Fruit fly (Drosophila melanogaster) whole organism, embryonic: ENCODE data around the gene Mst36Fb.
A peak's percentile ranks its signal among the peaks of the same experiment; 100 is the strongest.

Experiments
- ATbp ChIP-seq: fragments of 200-800 bp; sonication (Bioruptor generic); optimal IDR thresholded peaks from 2 replicates; lab custom pipeline; 2017; ENCODE audit warnings: missing biosample characterization, mild to moderate bottlenecking, missing genetic modification characterization, missing genetic modification reagents
- Abd-B ChIP-seq: fragments of 200-800 bp; sonication (Bioruptor generic); optimal IDR thresholded peaks from 2 replicates; lab custom pipeline; 2018; ENCODE audit warnings: missing biosample characterization, mild to moderate bottlenecking, missing genetic modification characterization, moderate library complexity
- Adf1 ChIP-seq: fragments of 200-800 bp; sonication (Bioruptor generic); IDR thresholded peaks from 2 replicates; pipeline ENCODE4 v1.3.6; 2022; ENCODE audit warnings: missing biosample characterization, missing genetic modification characterization
- Asciz ChIP-seq: fragments of 200-800 bp; sonication (Bioruptor generic); optimal IDR thresholded peaks from 2 replicates; lab custom pipeline; 2017; ENCODE audit warnings: missing biosample characterization, mild to moderate bottlenecking, missing genetic modification characterization, missing genetic modification reagents
- CG10565 ChIP-seq: fragments of 200-800 bp; sonication (Bioruptor generic); optimal IDR thresholded peaks from 3 replicates; lab custom pipeline; 2016; ENCODE audit warnings: missing biosample characterization, mild to moderate bottlenecking, missing genetic modification characterization
- CG11456 ChIP-seq: fragments of 200-800 bp; sonication (Bioruptor generic); IDR thresholded peaks from 3 replicates; pipeline ENCODE4 v1.3.6; 2022; ENCODE audit warnings: missing biosample characterization, missing genetic modification characterization
- CG12236 ChIP-seq: fragments of 200-800 bp; sonication (Bioruptor generic); optimal IDR thresholded peaks from 2 replicates; lab custom pipeline; 2016; ENCODE audit warnings: missing biosample characterization, missing genetic modification characterization
- CG12659 ChIP-seq: fragments of 200-800 bp; sonication (Bioruptor generic); optimal IDR thresholded peaks from 3 replicates; lab custom pipeline; 2017; ENCODE audit warnings: mild to moderate bottlenecking, missing biosample characterization, missing genetic modification reagents, missing genetic modification characterization
- CG13296 ChIP-seq: fragments of 200-800 bp; sonication (Bioruptor generic); optimal IDR thresholded peaks from 3 replicates; lab custom pipeline; 2018; ENCODE audit warnings: missing biosample characterization, mild to moderate bottlenecking, missing genetic modification characterization
- CG14441 ChIP-seq: fragments of 200-800 bp; sonication (Bioruptor generic); IDR thresholded peaks from 2 replicates; pipeline ENCODE4 v1.3.6; 2022; ENCODE audit warnings: missing biosample characterization, missing genetic modification characterization
- CG15601 ChIP-seq: fragments of 200-800 bp; sonication (Bioruptor generic); optimal IDR thresholded peaks from 3 replicates; lab custom pipeline; 2019; ENCODE audit warnings: missing biosample characterization, mild to moderate bottlenecking, missing genetic modification characterization, moderate library complexity
- CG1792 ChIP-seq: fragments of 200-800 bp; sonication (Bioruptor generic); optimal IDR thresholded peaks from 2 replicates; lab custom pipeline; 2016; ENCODE audit warnings: missing biosample characterization, missing genetic modification characterization
- CG33213 ChIP-seq: fragments of 200-800 bp; sonication (Bioruptor generic); optimal IDR thresholded peaks from 3 replicates; lab custom pipeline; 2016; ENCODE audit warnings: missing biosample characterization, missing genetic modification characterization
- CG4360 ChIP-seq: fragments of 200-800 bp; sonication (Bioruptor generic); IDR thresholded peaks from 2 replicates; pipeline ENCODE4 v1.3.6; 2022; ENCODE audit warnings: missing biosample characterization, missing genetic modification characterization
- CG5245 ChIP-seq: fragments of 200-800 bp; sonication (Bioruptor generic); optimal IDR thresholded peaks from 3 replicates; lab custom pipeline; 2016; ENCODE audit warnings: missing biosample characterization, missing genetic modification characterization
- CG6254 ChIP-seq: fragments of 200-800 bp; sonication (Bioruptor generic); optimal IDR thresholded peaks from 3 replicates; lab custom pipeline; 2017; ENCODE audit warnings: mild to moderate bottlenecking, missing biosample characterization, missing genetic modification reagents, missing genetic modification characterization
- CG9817 ChIP-seq: fragments of 200-800 bp; sonication (Bioruptor generic); optimal IDR thresholded peaks from 2 replicates; lab custom pipeline; 2018; ENCODE audit warnings: missing biosample characterization, mild to moderate bottlenecking, missing genetic modification characterization, moderate library complexity
- Ets65A ChIP-seq: fragments of 200-800 bp; sonication (Bioruptor generic); peaks from one replicate; lab custom pipeline; 2016; ENCODE audit warnings: missing biosample characterization, missing genetic modification characterization
- Fer1 ChIP-seq: fragments of 200-800 bp; sonication (Bioruptor generic); optimal IDR thresholded peaks from 2 replicates; lab custom pipeline; 2017; ENCODE audit warnings: missing biosample characterization, mild to moderate bottlenecking, missing genetic modification characterization
- Hand ChIP-seq: fragments of 200-800 bp; sonication (Bioruptor generic); optimal IDR thresholded peaks from 2 replicates; lab custom pipeline; 2017; ENCODE audit warnings: mild to moderate bottlenecking, missing biosample characterization, missing genetic modification reagents, missing genetic modification characterization
- Hr39 ChIP-seq: fragments of >200 bp; optimal IDR thresholded peaks from 2 replicates; lab custom pipeline; 2017
- Kr ChIP-seq: fragments of 200-800 bp; sonication (Bioruptor generic); optimal IDR thresholded peaks from 2 replicates; lab custom pipeline; 2017; ENCODE audit warnings: missing biosample characterization, mild to moderate bottlenecking, missing genetic modification characterization
- Lpt ChIP-seq: fragments of >200 bp; optimal IDR thresholded peaks from 2 replicates; lab custom pipeline; 2018; ENCODE audit warnings: missing biosample characterization, missing genetic modification characterization
- Med ChIP-seq: fragments of 200-800 bp; sonication (Bioruptor generic); peaks from one replicate; lab custom pipeline; 2016; ENCODE audit warnings: missing biosample characterization, missing genetic modification characterization, mild to moderate bottlenecking, inconsistent platforms, moderate library complexity
- Mes4 ChIP-seq: fragments of 200-800 bp; sonication (Bioruptor generic); optimal IDR thresholded peaks from 2 replicates; lab custom pipeline; 2016; ENCODE audit warnings: missing biosample characterization, missing genetic modification characterization
- NfI ChIP-seq: fragments of 200-800 bp; sonication (Bioruptor generic); optimal IDR thresholded peaks from 3 replicates; lab custom pipeline; 2018; ENCODE audit warnings: missing biosample characterization, mild to moderate bottlenecking, missing genetic modification characterization, moderate library complexity
- Oli ChIP-seq: fragments of 200-800 bp; sonication (Bioruptor generic); optimal IDR thresholded peaks from 2 replicates; lab custom pipeline; 2018; ENCODE audit warnings: missing biosample characterization, mild to moderate bottlenecking, missing genetic modification characterization, moderate library complexity
- Optix ChIP-seq: fragments of 200-800 bp; sonication (Bioruptor generic); IDR thresholded peaks from 3 replicates; pipeline ENCODE4 v1.3.6; 2022; ENCODE audit warnings: missing biosample characterization, missing genetic modification characterization
- Ssrp ChIP-seq: fragments of 200-800 bp; sonication (Bioruptor generic); optimal IDR thresholded peaks from 2 replicates; lab custom pipeline; 2018; ENCODE audit warnings: missing biosample characterization, mild to moderate bottlenecking, missing genetic modification characterization, moderate library complexity
- Tbp ChIP-seq: fragments of >200 bp; optimal IDR thresholded peaks from 2 replicates; lab custom pipeline; 2018; ENCODE audit warnings: missing biosample characterization, missing genetic modification characterization
- Trl ChIP-seq, 3 experiments: fragments of >200 bp in 2 of 3; fragments of 200-800 bp in 1 of 3; sonication (Bioruptor generic) in 1 of 3; optimal IDR thresholded peaks; 2 replicates in 1 of 3; 3 replicates in 2 of 3; lab custom pipeline; 2016 to 2017; ENCODE audit warnings: missing biosample characterization in 1 of 3, missing genetic modification characterization in 1 of 3
- ase ChIP-seq: fragments of 200-800 bp; sonication (Bioruptor generic); IDR thresholded peaks from 3 replicates; pipeline ENCODE4 v1.3.6; 2022; ENCODE audit warnings: missing biosample characterization, missing genetic modification characterization
- az2 ChIP-seq: fragments of 200-800 bp; sonication (Bioruptor generic); optimal IDR thresholded peaks from 3 replicates; lab custom pipeline; 2016; ENCODE audit warnings: missing biosample characterization, missing genetic modification characterization
- chn ChIP-seq: fragments of 200-800 bp; sonication (Bioruptor generic); optimal IDR thresholded peaks from 2 replicates; lab custom pipeline; 2016; ENCODE audit warnings: missing biosample characterization, missing genetic modification characterization
- croc ChIP-seq: fragments of 200-800 bp; sonication (Bioruptor generic); conservative IDR thresholded peaks from 3 replicates; pipeline ENCODE4 v1.3.6; 2022; ENCODE audit warnings: missing biosample characterization, missing genetic modification characterization
- crp ChIP-seq, 2 experiments: fragments of 200-800 bp; sonication (Bioruptor generic); optimal IDR thresholded peaks; 2 replicates in 1 of 2; 3 replicates in 1 of 2; lab custom pipeline; 2017; ENCODE audit warnings: missing biosample characterization in 2 of 2, missing genetic modification characterization in 2 of 2, mild to moderate bottlenecking in 1 of 2, moderate library complexity in 1 of 2
- dan ChIP-seq: fragments of 200-800 bp; sonication (Bioruptor generic); IDR thresholded peaks from 2 replicates; pipeline ENCODE4 v1.3.6; 2022; ENCODE audit warnings: missing biosample characterization, missing genetic modification characterization
- eve ChIP-seq, 2 experiments: fragments of >200 bp; optimal IDR thresholded peaks; 2 replicates each; lab custom pipeline; 2017; ENCODE audit warnings: missing biosample characterization in 2 of 2, missing genetic modification characterization in 2 of 2
- fd96Cb ChIP-seq: fragments of 200-800 bp; sonication (Bioruptor generic); optimal IDR thresholded peaks from 2 replicates; lab custom pipeline; 2018; ENCODE audit warnings: missing biosample characterization, mild to moderate bottlenecking, missing genetic modification characterization, moderate library complexity
- gfzf ChIP-seq: fragments of 200-800 bp; sonication (Bioruptor generic); optimal IDR thresholded peaks from 2 replicates; lab custom pipeline; 2016; ENCODE audit warnings: missing biosample characterization, mild to moderate bottlenecking, missing genetic modification characterization, moderate library complexity
- gsb-n ChIP-seq: fragments of 200-800 bp; sonication (Bioruptor generic); optimal IDR thresholded peaks from 3 replicates; lab custom pipeline; 2018; ENCODE audit warnings: missing biosample characterization, mild to moderate bottlenecking, missing genetic modification characterization
- kay ChIP-seq: fragments of 200-800 bp; sonication (Bioruptor generic); optimal IDR thresholded peaks from 2 replicates; lab custom pipeline; 2016; ENCODE audit warnings: missing biosample characterization, missing genetic modification characterization
- kni ChIP-seq: fragments of 200-800 bp; sonication (Bioruptor generic); optimal IDR thresholded peaks from 3 replicates; lab custom pipeline; 2017; ENCODE audit warnings: mild to moderate bottlenecking, missing biosample characterization, missing genetic modification reagents, missing genetic modification characterization
- maf-S ChIP-seq: fragments of 200-800 bp; sonication (Bioruptor generic); optimal IDR thresholded peaks from 2 replicates; lab custom pipeline; 2016; ENCODE audit warnings: missing biosample characterization, missing genetic modification characterization
- prd ChIP-seq, 3 experiments: fragments of >200 bp in 2 of 3; fragments of 200-800 bp in 1 of 3; sonication (Bioruptor generic) in 1 of 3; optimal IDR thresholded peaks in 2 of 3; IDR thresholded peaks in 1 of 3; 2 replicates in 2 of 3; 3 replicates in 1 of 3; pipeline versions ENCODE4 v1.3.6 to Lab custom; 2017 to 2022; ENCODE audit warnings: missing biosample characterization in 1 of 3, missing genetic modification characterization in 1 of 3
- slbo ChIP-seq: fragments of 200-800 bp; sonication (Bioruptor generic); IDR thresholded peaks from 2 replicates; pipeline ENCODE4 v1.3.6; 2022; ENCODE audit warnings: missing biosample characterization, missing genetic modification characterization
- tna ChIP-seq: fragments of 200-800 bp; sonication (Bioruptor generic); IDR thresholded peaks from 2 replicates; pipeline ENCODE4 v1.3.6; 2022; ENCODE audit warnings: missing biosample characterization, missing genetic modification characterization; ENCODE audit not compliant: partially characterized antibody
- toy ChIP-seq: fragments of 200-800 bp; sonication (Bioruptor generic); IDR thresholded peaks from 2 replicates; pipeline ENCODE4 v1.3.6; 2022; ENCODE audit warnings: missing biosample characterization, missing genetic modification characterization

Gene Mst36Fb

DNA sequence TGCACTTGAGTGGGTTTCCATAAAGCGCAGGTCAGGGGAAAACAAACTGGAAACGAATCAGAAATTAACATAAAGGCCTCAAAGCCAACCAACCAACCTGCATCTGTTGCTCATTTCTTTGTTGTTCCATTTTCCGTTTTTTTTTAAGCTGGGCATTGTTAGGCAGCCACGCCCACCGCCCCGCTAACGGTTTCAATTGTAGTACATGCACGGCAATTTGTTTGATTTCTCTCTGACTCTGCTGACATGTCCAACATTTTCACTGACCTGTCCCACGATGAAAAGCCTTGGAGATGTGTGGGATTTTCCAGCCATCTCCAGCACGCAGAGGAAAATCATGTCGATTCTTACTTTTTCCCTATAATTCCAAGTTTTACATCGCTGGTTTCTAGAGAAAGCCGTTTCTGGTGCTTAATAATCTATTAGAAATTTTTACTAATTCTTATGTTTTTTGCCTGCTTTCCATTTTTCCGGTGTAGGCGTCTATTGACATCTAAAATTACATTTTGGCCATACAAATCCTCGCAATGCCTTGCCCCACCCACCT is 18.1 kb downstream of the Mst36Fb start (continued):
- TF ChIP-seq CG12659 (GFP tag; lab: Kevin White, UChicago): no peak
- TF ChIP-seq Hand (GFP tag; lab: Kevin White, UChicago): no peak
- peak; percentile 76 for TF ChIP-seq kni (GFP tag; lab: Kevin White, UChicago)
- TF ChIP-seq Ets65A (GFP tag; lab: Kevin White, UChicago): peak; percentile 51
- no peak for TF ChIP-seq Adf1 (GFP tag; lab: Robert Waterston, UW)
- no peak for TF ChIP-seq CG11456 (GFP tag; lab: Robert Waterston, UW)
- TF ChIP-seq slbo (GFP tag; lab: Robert Waterston, UW): 0 out of 2 replicates have a peak, but pooled peaks have one; percentile 11
- no peak for TF ChIP-seq Trl (optimal IDR thresholded peaks at IDR 0.05; lab: Kevin White, UChicago)
- no peak for TF ChIP-seq Trl (GFP tag; optimal IDR thresholded peaks at IDR 0.05; lab: Kevin White, UChicago)
- TF ChIP-seq Asciz (GFP tag; lab: Kevin White, UChicago): no peak
- no peak for TF ChIP-seq CG6254 (GFP tag; lab: Kevin White, UChicago)
- 0 out of 2 replicates have a peak, but pooled peaks have one; percentile 12 for TF ChIP-seq CG14441
- no peak for TF ChIP-seq crp (GFP tag; optimal IDR thresholded peaks at IDR 0.05; lab: Kevin White, UChicago)
- TF ChIP-seq prd (optimal IDR thresholded peaks at IDR 0.05; lab: Kevin White, UChicago): no peak
- TF ChIP-seq prd (GFP tag; IDR thresholded peaks at IDR 0.05; lab: Robert Waterston, UW): 0 out of 3 replicates have a peak, but pooled peaks have one; percentile 9
- TF ChIP-seq CG12236 (GFP tag; lab: Kevin White, UChicago): no peak

dm6 chr2L:18653328-18653675 is 21.6 kb downstream of the Mst36Fb start:
- TF ChIP-seq CG13296 (GFP tag; lab: Kevin White, UChicago): no peak
- TF ChIP-seq Oli (tag; lab: Kevin White, UChicago): peak; percentile 58
- TF ChIP-seq Lpt (GFP tag; lab: Kevin White, UChicago): no peak
- TF ChIP-seq Med: peak; percentile 95
- no peak for TF ChIP-seq tna (GFP tag; lab: Robert Waterston, UW)
- TF ChIP-seq Hr39 (lab: Kevin White, UChicago): no peak
- peak; percentile 54; the same call in 1 of the 2 replicates for TF ChIP-seq dan
- peak; percentile 79 for TF ChIP-seq fd96Cb
- peak; percentile 51 for TF ChIP-seq CG1792 (GFP tag; lab: Kevin White, UChicago)
- TF ChIP-seq Tbp (GFP tag; lab: Kevin White, UChicago): no peak
- TF ChIP-seq gfzf (GFP tag; lab: Kevin White, UChicago): no peak
- peak; percentile 50; the same call in 2 of the 3 replicates for TF ChIP-seq Optix (GFP tag; lab: Robert Waterston, UW)
- TF ChIP-seq maf-S (GFP tag; lab: Kevin White, UChicago): peak; percentile 15
- TF ChIP-seq Abd-B: peak; percentile 70
- TF ChIP-seq Fer1: peak; percentile 18
- TF ChIP-seq Mes4 (GFP tag; lab: Kevin White, UChicago): no peak
- peak; percentile 69 for TF ChIP-seq chn (GFP tag; lab: Kevin White, UChicago)
- peak; percentile 86 for TF ChIP-seq CG5245 (GFP tag; lab: Kevin White, UChicago)
- TF ChIP-seq CG10565: peak; percentile 55
- peak; percentile 84 for TF ChIP-seq CG15601 (tag; lab: Kevin White, UChicago)
- peak; percentile 49 for TF ChIP-seq CG4360
- TF ChIP-seq NfI (GFP tag; lab: Kevin White, UChicago): no peak
- peak; percentile 70 for TF ChIP-seq gsb-n
- TF ChIP-seq Ssrp (tag; lab: Kevin White, UChicago): peak; percentile 78
- no peak for TF ChIP-seq CG9817 (tag; lab: Kevin White, UChicago)
- TF ChIP-seq croc (GFP tag; lab: Robert Waterston, UW): peak; percentile 79
- no peak for TF ChIP-seq Kr (GFP tag; lab: Kevin White, UChicago)
- TF ChIP-seq toy: no peak
- peak; percentile 59 for TF ChIP-seq kay (GFP tag; lab: Kevin White, UChicago)
- peak in 1 of 2 experiments; percentile 3 for TF ChIP-seq crp (GFP tag; optimal IDR thresholded peaks at IDR 0.05; lab: Kevin White, UChicago)
- peak; percentile 52; the same call in 2 of the 3 replicates for TF ChIP-seq ase (GFP tag; lab: Robert Waterston, UW)
- peak; percentile 77 for TF ChIP-seq CG33213
- TF ChIP-seq eve (GFP tag; optimal IDR thresholded peaks at IDR 0.05; lab: Kevin White, UChicago): peak in 1 of 2 experiments; percentile 87
- TF ChIP-seq ATbp (GFP tag; lab: Kevin White, UChicago): peak; percentile 21
- peak; percentile 50 for TF ChIP-seq az2
